6 worm cellular contexts compared by ENCODE assay signal in genomic region chrX:2482622-2483021, ce11.
TF ChIP-seq lines count a peak whose summit lies in the region.

K02E10.6 (minus strand) TSS chrX:2482770.

TF ChIP-seq in whole organism, L1 larva, 84 proteins besides CTCF, POLR2A, EP300 and RAD21:
- peak in 1 of 2 experiments; percentile 23 for TF ChIP-seq lin-35 (GFP tag; optimal IDR thresholded peaks at IDR 0.05; lab: Kevin White, UChicago)
- no peak for TF ChIP-seq snpc-4 (tag; optimal IDR thresholded peaks at IDR 0.05; lab: Kevin White, UChicago)
- peak; percentile 14 for TF ChIP-seq elt-2 (tag; optimal IDR thresholded peaks at IDR 0.05; lab: Kevin White, UChicago)
- TF ChIP-seq zip-4 (GFP tag; optimal IDR thresholded peaks at IDR 0.05; lab: Kevin White, UChicago), result no peak
TF ChIP-seq in whole organism, L1 larva: peak in this region for 2.

TF ChIP-seq in whole organism, L2 larva, 48 proteins besides CTCF, POLR2A, EP300 and RAD21:
- TF ChIP-seq fos-1 (tag; optimal IDR thresholded peaks at IDR 0.05; lab: Kevin White, UChicago) (peak; percentile 24), nhr-237 (tag; optimal IDR thresholded peaks at IDR 0.05; lab: Kevin White, UChicago) (no peak), elt-3 (tag; optimal IDR thresholded peaks at IDR 0.05; lab: Kevin White, UChicago) (no peak)

TF ChIP-seq in whole organism, L3 larva, 47 proteins besides CTCF, POLR2A, EP300 and RAD21:
- TF ChIP-seq pqm-1 (tag; optimal IDR thresholded peaks at IDR 0.05; lab: Kevin White, UChicago), result peak; percentile 9
- no peak for TF ChIP-seq fkh-2 (tag; optimal IDR thresholded peaks at IDR 0.05; lab: Kevin White, UChicago)
- TF ChIP-seq lsy-12 (tag; optimal IDR thresholded peaks at IDR 0.05; lab: Kevin White, UChicago), result no peak
- TF ChIP-seq ama-1 (optimal IDR thresholded peaks at IDR 0.05; lab: Kevin White, UChicago), result no peak
- no peak for TF ChIP-seq ztf-11 (tag; optimal IDR thresholded peaks at IDR 0.05; lab: Kevin White, UChicago)

TF ChIP-seq in whole organism, L4 larva, 104 proteins besides CTCF, POLR2A, EP300 and RAD21 (continues in another document):
- TF ChIP-seq zag-1 (tag; optimal IDR thresholded peaks at IDR 0.05; lab: Kevin White, UChicago) (no peak), pha-4 (GFP tag; IDR thresholded peaks at IDR 0.05; lab: Robert Waterston, UW) (no peak), pha-4 (tag; optimal IDR thresholded peaks at IDR 0.05; lab: Kevin White, UChicago) (peak; percentile 53), nhr-28 (tag; optimal IDR thresholded peaks at IDR 0.05; lab: Kevin White, UChicago) (no peak), mep-1 (tag; optimal IDR thresholded peaks at IDR 0.05; lab: Kevin White, UChicago) (no peak), Y105C5A.15 (GFP tag; IDR thresholded peaks at IDR 0.05; lab: Robert Waterston, UW) (no peak), mxl-2 (GFP tag; conservative IDR thresholded peaks at IDR 0.05; lab: Robert Waterston, UW) (no peak), unc-62 (GFP tag; optimal IDR thresholded peaks at IDR 0.05 in 1 of 2; lab: Kevin White, UChicago) (no peak), unc-62 (tag; optimal IDR thresholded peaks at IDR 0.05; lab: Kevin White, UChicago) (no peak), hlh-30 (tag; optimal IDR thresholded peaks at IDR 0.05; lab: Kevin White, UChicago; ENCODE audit: insufficient read depth) (peak; percentile 42), dmd-6 (GFP tag; IDR thresholded peaks at IDR 0.05; lab: Robert Waterston, UW) (0 out of 2 replicates have a peak, but pooled peaks have one; percentile 10), daf-16 (GFP tag; optimal IDR thresholded peaks at IDR 0.05; lab: Kevin White, UChicago) (no peak), daf-16 (tag; optimal IDR thresholded peaks at IDR 0.05; lab: Kevin White, UChicago) (peak; percentile 66), hlh-11 (tag; optimal IDR thresholded peaks at IDR 0.05; lab: Kevin White, UChicago) (peak; percentile 39), lin-39 (tag; optimal IDR thresholded peaks at IDR 0.05; lab: Kevin White, UChicago) (no peak), ceh-20 (GFP tag; IDR thresholded peaks at IDR 0.05; lab: Robert Waterston, UW) (no peak), tag-97 (GFP tag; IDR thresholded peaks at IDR 0.05; lab: Robert Waterston, UW) (no peak), F44E2.7 (GFP tag; IDR thresholded peaks at IDR 0.05; lab: Robert Waterston, UW) (no peak), gei-8 (GFP tag; optimal IDR thresholded peaks at IDR 0.05; lab: Kevin White, UChicago) (no peak), nhr-102 (tag; optimal IDR thresholded peaks at IDR 0.05; lab: Kevin White, UChicago) (no peak), pqm-1 (tag; optimal IDR thresholded peaks at IDR 0.05; lab: Kevin White, UChicago) (peak; percentile 5), nhr-10 (tag; optimal IDR thresholded peaks at IDR 0.05; lab: Kevin White, UChicago) (no peak), lin-13 (GFP tag; optimal IDR thresholded peaks at IDR 0.05; lab: Kevin White, UChicago) (no peak), fos-1 (tag; optimal IDR thresholded peaks at IDR 0.05; lab: Kevin White, UChicago) (no peak), R02D3.7 (tag; optimal IDR thresholded peaks at IDR 0.05; lab: Kevin White, UChicago) (no peak), arid-1 (GFP tag; conservative IDR thresholded peaks at IDR 0.05; lab: Robert Waterston, UW) (no peak), nhr-6 (tag; optimal IDR thresholded peaks at IDR 0.05; lab: Kevin White, UChicago) (peak; percentile 64), ztf-7 (tag; optimal IDR thresholded peaks at IDR 0.05; lab: Kevin White, UChicago) (no peak)

TF ChIP-seq in whole organism, mixed stage, embryonic, 35 proteins besides CTCF, POLR2A, EP300 and RAD21:
- TF ChIP-seq pha-4 (tag; optimal IDR thresholded peaks at IDR 0.05; lab: Kevin White, UChicago), result peak; percentile 63
- TF ChIP-seq sem-2 (GFP tag; optimal IDR thresholded peaks at IDR 0.05; lab: Kevin White, UChicago), result no peak

TF ChIP-seq in whole organism, young adult, 124 proteins besides CTCF, POLR2A, EP300 and RAD21:
- TF ChIP-seq F57A8.1 (GFP tag; optimal IDR thresholded peaks at IDR 0.05; lab: Kevin White, UChicago), result no peak
- no peak for TF ChIP-seq ama-1 (optimal IDR thresholded peaks at IDR 0.05; lab: Kevin White, UChicago)
- no peak for TF ChIP-seq ama-1 (GFP tag; optimal IDR thresholded peaks at IDR 0.05; lab: Kevin White, UChicago)
- TF ChIP-seq nhr-80 (tag; optimal IDR thresholded peaks at IDR 0.05; lab: Kevin White, UChicago), result peak; percentile 41
- no peak for TF ChIP-seq Y67H2A.10 (GFP tag; conservative IDR thresholded peaks at IDR 0.05; lab: Robert Waterston, UW)
- TF ChIP-seq bed-2 (GFP tag; IDR thresholded peaks at IDR 0.05; lab: Robert Waterston, UW), result no peak
- TF ChIP-seq him-1 (tag; optimal IDR thresholded peaks at IDR 0.05; lab: Kevin White, UChicago), result no peak
- no peak for TF ChIP-seq cebp-1 (GFP tag; IDR thresholded peaks at IDR 0.05; lab: Robert Waterston, UW)
- TF ChIP-seq cebp-1 (tag; optimal IDR thresholded peaks at IDR 0.05; lab: Kevin White, UChicago), result no peak
